Worm (Caenorhabditis elegans): ENCODE measurements around the gene dpy-6.

ce11 chrX:8459789-8460188 lies 4.3 kb upstream of the dpy-6 start:
- TF ChIP-seq set-16 (GFP tag; IDR thresholded peaks at IDR 0.05) (no peak), nhr-77 (tag; optimal IDR thresholded peaks at IDR 0.05) (no peak), pqm-1 (tag; optimal IDR thresholded peaks at IDR 0.05) (no peak), egl-43 (GFP tag; IDR thresholded peaks at IDR 0.05) (no peak), unc-39 (tag; optimal IDR thresholded peaks at IDR 0.05) (no peak)

Measured in whole organism, L4 larva.